Worm (Caenorhabditis elegans) whole organism, L1 larva: ENCODE data around the gene srxa-4.

Experiments used
- dpl-1 ChIP-seq, 3 experiments: fragments of 150-350 bp in 2 of 3; sonication (generic microtip) in 1 of 3; optimal IDR thresholded peaks; 2 replicates each; lab custom pipeline; 2014 to 2017; ENCODE audit warnings: missing biosample characterization in 3 of 3, missing genetic modification characterization in 3 of 3, missing genetic modification reagents in 3 of 3
- efl-1 ChIP-seq, 4 experiments: fragments of 150-350 bp; optimal IDR thresholded peaks in 3 of 4; peaks in 1 of 4; 1 replicate in 1 of 4; 2 replicates in 3 of 4; lab custom pipeline; 2014; ENCODE audit warnings: missing biosample characterization in 2 of 4, missing genetic modification characterization in 2 of 4, missing genetic modification reagents in 2 of 4
- hpl-2 ChIP-seq: fragments of 150-350 bp; optimal IDR thresholded peaks from 2 replicates; lab custom pipeline; 2014; ENCODE audit warnings: missing biosample characterization, missing genetic modification reagents, missing genetic modification characterization
- lin-13 ChIP-seq: fragments of 150-350 bp; optimal IDR thresholded peaks from 2 replicates; lab custom pipeline; 2014; ENCODE audit warnings: missing biosample characterization, missing genetic modification reagents, missing genetic modification characterization
- nhr-237 ChIP-seq: fragments of 150-350 bp; optimal IDR thresholded peaks from 2 replicates; lab custom pipeline; 2014; ENCODE audit warnings: missing biosample characterization, missing genetic modification characterization
- nhr-28 ChIP-seq: fragments of 150-350 bp; optimal IDR thresholded peaks from 2 replicates; lab custom pipeline; 2014; ENCODE audit warnings: missing biosample characterization, missing genetic modification characterization
- pqm-1 ChIP-seq: sonication (generic microtip); optimal IDR thresholded peaks from 3 replicates; lab custom pipeline; 2017; ENCODE audit warnings: missing biosample characterization, missing genetic modification characterization
- rnt-1 ChIP-seq: sonication (generic microtip); optimal IDR thresholded peaks from 2 replicates; lab custom pipeline; 2016; ENCODE audit warnings: mild to moderate bottlenecking, missing genetic modification characterization, moderate library complexity, missing compliant biosample characterization
- unc-130 ChIP-seq: fragments of 150-350 bp; optimal IDR thresholded peaks from 2 replicates; lab custom pipeline; 2017; ENCODE audit warnings: missing biosample characterization, missing genetic modification characterization, inconsistent platforms
- unc-62 ChIP-seq: fragments of 150-350 bp; optimal IDR thresholded peaks from 2 replicates; lab custom pipeline; 2014; ENCODE audit warnings: missing biosample characterization, missing genetic modification reagents, missing genetic modification characterization
- zip-4 ChIP-seq: fragments of 200-800 bp; sonication (Bioruptor generic); optimal IDR thresholded peaks from 2 replicates; lab custom pipeline; 2018; ENCODE audit warnings: mild to moderate bottlenecking, missing genetic modification characterization, moderate library complexity, missing compliant biosample characterization

ce11 chrV:7431016-7431415 lies 10.8 kb downstream of the srxa-4 start, which contains the start of gene srw-71:
- TF ChIP-seq unc-62 (GFP tag; lab: Kevin White, UChicago) (no peak), hpl-2 (GFP tag; lab: Kevin White, UChicago) (no peak), pqm-1 (tag; lab: Kevin White, UChicago) (no peak), rnt-1 (no peak), lin-13 (GFP tag; lab: Kevin White, UChicago) (no peak), efl-1 (optimal IDR thresholded peaks at IDR 0.05; lab: Kevin White, UChicago) (no peak), efl-1 (GFP tag; optimal IDR thresholded peaks at IDR 0.05 in 1 of 2; lab: Kevin White, UChicago) (no peak), dpl-1 (GFP tag; optimal IDR thresholded peaks at IDR 0.05; lab: Kevin White, UChicago) (no peak), nhr-28 (tag; lab: Kevin White, UChicago) (no peak), zip-4 (GFP tag; lab: Kevin White, UChicago) (no peak), unc-130 (tag; lab: Kevin White, UChicago) (no peak), nhr-237 (tag; lab: Kevin White, UChicago) (no peak)
